Worm (Caenorhabditis elegans) whole organism, early embryonic: ENCODE data around the gene pix-1.

Experiments used
- B0310.2 ChIP-seq: sonication (generic microtip); optimal IDR thresholded peaks from 2 replicates; lab custom pipeline; 2016; ENCODE audit warnings: mild to moderate bottlenecking, missing genetic modification characterization, missing compliant biosample characterization
- F13C5.2 ChIP-seq: sonication (generic microtip); optimal IDR thresholded peaks from 2 replicates; lab custom pipeline; 2017; ENCODE audit warnings: mild to moderate bottlenecking, missing genetic modification characterization, inconsistent platforms, missing compliant biosample characterization
- aly-1 ChIP-seq: sonication (generic microtip); optimal IDR thresholded peaks from 2 replicates; lab custom pipeline; 2016; ENCODE audit warnings: missing genetic modification characterization, missing compliant biosample characterization
- ama-1 ChIP-seq: fragments of 150-350 bp; optimal IDR thresholded peaks from 2 replicates; lab custom pipeline; 2014
- ceh-13 ChIP-seq: fragments of 200-800 bp; sonication (Bioruptor generic); optimal IDR thresholded peaks from 2 replicates; lab custom pipeline; 2018; ENCODE audit warnings: mild to moderate bottlenecking, missing genetic modification characterization, missing compliant biosample characterization
- ceh-36 ChIP-seq: sonication (generic microtip); optimal IDR thresholded peaks from 2 replicates; lab custom pipeline; 2016; ENCODE audit warnings: missing genetic modification characterization, inconsistent platforms, missing compliant biosample characterization
- ets-7 ChIP-seq: sonication (generic microtip); optimal IDR thresholded peaks from 2 replicates; lab custom pipeline; 2016; ENCODE audit warnings: missing genotype, missing genetic modification characterization, missing compliant biosample characterization
- flt-1 ChIP-seq: fragments of 200-800 bp; sonication (Bioruptor generic); IDR thresholded peaks from 2 replicates; pipeline ENCODE4 v1.3.6; 2022; ENCODE audit warnings: missing genetic modification characterization, missing compliant biosample characterization
- hmbx-1 ChIP-seq: sonication (generic microtip); optimal IDR thresholded peaks from 2 replicates; lab custom pipeline; 2016; ENCODE audit warnings: mild to moderate bottlenecking, missing genetic modification characterization, missing compliant biosample characterization
- hmg-4 ChIP-seq: fragments of 200-800 bp; sonication (Bioruptor generic); optimal IDR thresholded peaks from 2 replicates; lab custom pipeline; 2018; ENCODE audit warnings: mild to moderate bottlenecking, missing genetic modification characterization, missing compliant biosample characterization
- hnd-1 ChIP-seq: sonication (generic microtip); optimal IDR thresholded peaks from 2 replicates; lab custom pipeline; 2016; ENCODE audit warnings: missing genetic modification characterization, missing compliant biosample characterization
- pes-1 ChIP-seq: fragments of 200-800 bp; sonication (Bioruptor generic); IDR thresholded peaks from 2 replicates; pipeline ENCODE4 v1.3.6; 2022; ENCODE audit warnings: missing genetic modification reagents, missing genetic modification characterization, missing compliant biosample characterization
- scrt-1 ChIP-seq: fragments of 200-800 bp; sonication (Bioruptor generic); IDR thresholded peaks from 2 replicates; pipeline ENCODE4 v1.3.6; 2022; ENCODE audit warnings: missing genetic modification characterization, missing compliant biosample characterization
- sea-1 ChIP-seq: fragments of 200-800 bp; sonication (Bioruptor generic); conservative IDR thresholded peaks from 2 replicates; pipeline ENCODE4 v1.3.6; 2022; ENCODE audit warnings: missing genetic modification characterization, missing compliant biosample characterization
- tbx-11 ChIP-seq: fragments of 200-800 bp; sonication (Bioruptor generic); IDR thresholded peaks from 2 replicates; pipeline ENCODE4 v1.3.6; 2022; ENCODE audit warnings: missing genetic modification characterization, missing compliant biosample characterization
- tbx-37 ChIP-seq: fragments of 200-800 bp; sonication (Bioruptor generic); conservative IDR thresholded peaks from 2 replicates; pipeline ENCODE4 v1.3.6; 2022; ENCODE audit warnings: missing genetic modification reagents, missing genetic modification characterization, missing compliant biosample characterization
- tra-4 ChIP-seq: sonication (generic microtip); optimal IDR thresholded peaks from 2 replicates; lab custom pipeline; 2017; ENCODE audit warnings: missing genetic modification characterization, missing compliant biosample characterization

Gene pix-1

DNA sequence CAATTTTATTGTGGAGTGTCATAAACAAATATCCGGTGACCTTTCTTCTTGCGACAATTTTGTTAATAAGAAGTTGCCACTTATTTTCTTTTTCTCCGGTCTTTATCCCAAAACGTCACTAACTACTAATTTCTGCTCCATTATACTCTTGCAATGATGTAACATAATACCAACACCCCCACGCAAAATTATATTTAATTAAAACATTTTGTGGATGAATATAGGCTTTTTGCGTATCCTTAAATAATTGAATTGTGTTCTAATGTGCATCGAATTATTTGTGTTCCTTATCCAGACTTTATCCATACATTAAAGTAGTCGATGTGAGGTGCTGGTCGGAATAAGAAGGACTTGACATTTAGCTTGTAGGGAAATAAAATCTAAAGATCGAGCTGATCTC lies 24.2 kb upstream of the pix-1 start:
- TF ChIP-seq tbx-11 (GFP tag; lab: Robert Waterston, UW) (no peak), pes-1 (GFP tag; lab: Robert Waterston, UW) (no peak), B0310.2 (tag; lab: Kevin White, UChicago) (no peak), hnd-1 (tag; lab: Kevin White, UChicago) (no peak), hmg-4 (GFP tag; lab: Kevin White, UChicago) (no peak), hmbx-1 (no peak)

DNA sequence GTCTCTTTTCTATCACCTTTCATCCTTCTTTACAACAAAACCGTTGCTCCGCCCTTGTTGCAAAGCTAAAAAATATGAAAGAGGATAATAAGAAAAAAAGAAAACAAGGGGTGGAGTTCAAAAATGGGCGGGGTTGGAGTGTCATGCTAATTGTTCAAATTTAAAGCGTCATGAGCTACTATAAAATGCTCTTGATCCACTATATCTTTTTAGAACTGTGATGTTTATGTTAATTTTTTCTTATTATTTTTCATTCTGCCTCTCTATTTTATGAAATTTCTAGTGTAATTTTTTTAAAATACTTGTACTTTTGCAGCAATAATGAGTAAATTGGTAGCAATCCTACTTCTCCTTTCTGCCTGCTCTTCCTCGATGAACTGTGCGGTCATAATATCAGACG lies 20.5 kb upstream of the pix-1 start, which contains the start of gene K02D3.1:
K02D3.1 (plus strand) TSS at position 301 of the 400 bp plus-strand sequence.
- TF ChIP-seq hmbx-1 (no peak), tra-4 (tag; lab: Kevin White, UChicago) (no peak), pes-1 (GFP tag; lab: Robert Waterston, UW) (no peak), ets-7 (no peak), scrt-1 (no peak), ama-1 (no peak), tbx-37 (GFP tag; lab: Robert Waterston, UW) (no peak), tbx-11 (GFP tag; lab: Robert Waterston, UW) (no peak), B0310.2 (tag; lab: Kevin White, UChicago) (no peak), F13C5.2 (no peak), hnd-1 (tag; lab: Kevin White, UChicago) (no peak), ceh-13 (GFP tag; lab: Kevin White, UChicago) (no peak), ceh-36 (no peak), aly-1 (no peak), hmg-4 (GFP tag; lab: Kevin White, UChicago) (no peak), flt-1 (no peak), sea-1 (no peak)

DNA sequence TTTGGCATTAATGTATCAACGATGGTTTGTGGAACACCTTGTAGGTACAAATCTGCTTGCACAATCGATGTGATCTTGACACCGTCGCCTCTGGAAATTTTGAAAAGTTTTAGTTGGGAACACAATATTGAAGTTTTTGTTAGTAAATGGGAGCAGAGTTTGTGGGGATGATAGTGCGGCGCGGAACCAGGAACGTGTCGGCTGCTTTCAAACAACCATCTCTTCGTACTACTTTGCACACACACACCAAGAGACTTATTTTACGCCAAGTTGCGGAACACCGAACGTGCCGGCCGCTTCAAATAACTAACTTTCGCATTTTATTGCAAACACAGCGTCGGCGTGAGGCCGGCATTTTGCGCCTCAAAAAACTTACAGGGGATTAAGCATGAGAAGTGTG lies 18.0 kb upstream of the pix-1 start:
- TF ChIP-seq hnd-1 (tag; lab: Kevin White, UChicago) (no peak), tbx-37 (GFP tag; lab: Robert Waterston, UW) (no peak), pes-1 (GFP tag; lab: Robert Waterston, UW) (no peak), scrt-1 (no peak), hmg-4 (GFP tag; lab: Kevin White, UChicago) (no peak), sea-1 (no peak), ceh-13 (GFP tag; lab: Kevin White, UChicago) (no peak), tbx-11 (GFP tag; lab: Robert Waterston, UW) (no peak), aly-1 (no peak), ama-1 (no peak), ceh-36 (no peak), flt-1 (no peak), B0310.2 (tag; lab: Kevin White, UChicago) (no peak), F13C5.2 (no peak), hmbx-1 (no peak), tra-4 (tag; lab: Kevin White, UChicago) (no peak), ets-7 (no peak)

DNA sequence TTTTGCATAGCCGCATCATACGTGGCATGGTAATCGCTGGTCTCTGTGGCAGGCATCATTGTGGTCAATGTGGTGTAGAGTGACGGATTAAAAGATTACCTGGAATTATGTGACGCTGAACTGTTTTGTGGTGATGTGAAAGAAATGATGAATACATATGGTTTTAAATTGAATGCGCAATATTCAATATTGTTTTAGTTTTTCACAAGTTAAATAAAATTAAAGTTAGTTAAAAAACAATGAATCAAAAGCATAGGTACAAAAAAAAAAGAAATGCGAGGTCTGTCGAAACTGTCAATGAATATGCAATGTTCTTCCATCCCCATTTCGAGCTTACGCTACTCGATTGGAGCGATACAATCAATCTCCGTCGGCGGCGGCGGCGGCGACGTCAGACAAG lies 15.2 kb upstream of the pix-1 start, which contains the start of gene K02D3.2:
K02D3.2 (minus strand) TSS at position 101 of the 400 bp plus-strand sequence.
- TF ChIP-seq scrt-1 (no peak), tbx-11 (GFP tag; lab: Robert Waterston, UW) (no peak), tra-4 (tag; lab: Kevin White, UChicago) (no peak), pes-1 (GFP tag; lab: Robert Waterston, UW) (no peak), hmg-4 (GFP tag; lab: Kevin White, UChicago) (no peak), hmbx-1 (no peak), ceh-13 (GFP tag; lab: Kevin White, UChicago) (no peak), B0310.2 (tag; lab: Kevin White, UChicago) (no peak), ama-1 (no peak), tbx-37 (GFP tag; lab: Robert Waterston, UW) (no peak), flt-1 (no peak)

DNA sequence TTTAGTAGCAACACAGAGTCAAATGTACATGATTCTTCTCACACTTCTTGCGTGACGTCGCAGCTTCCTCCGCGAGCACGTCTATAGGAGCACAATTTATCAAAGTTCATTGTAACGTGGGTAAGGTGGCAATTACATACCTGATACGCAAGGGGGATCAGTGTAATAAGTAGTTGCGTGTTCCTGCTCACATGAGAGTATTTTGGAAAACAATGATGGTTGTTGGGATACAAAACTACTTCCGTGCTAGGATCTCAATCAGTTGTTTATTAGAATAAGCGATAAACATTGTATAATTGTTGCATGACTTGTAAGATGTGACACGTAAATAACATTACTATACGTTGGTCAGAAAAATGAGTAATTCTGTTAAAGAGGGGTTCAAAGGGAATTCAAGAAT lies 14.1 kb upstream of the pix-1 start:
- TF ChIP-seq hmg-4 (GFP tag; lab: Kevin White, UChicago) (no peak), hmbx-1 (no peak), hnd-1 (tag; lab: Kevin White, UChicago) (no peak), tra-4 (tag; lab: Kevin White, UChicago) (no peak), tbx-37 (GFP tag; lab: Robert Waterston, UW) (no peak), flt-1 (no peak), B0310.2 (tag; lab: Kevin White, UChicago) (no peak), ama-1 (no peak), ceh-13 (GFP tag; lab: Kevin White, UChicago) (no peak), pes-1 (GFP tag; lab: Robert Waterston, UW) (no peak), aly-1 (no peak), F13C5.2 (no peak), scrt-1 (no peak), ceh-36 (no peak), tbx-11 (GFP tag; lab: Robert Waterston, UW) (no peak), sea-1 (no peak), ets-7 (no peak)

DNA sequence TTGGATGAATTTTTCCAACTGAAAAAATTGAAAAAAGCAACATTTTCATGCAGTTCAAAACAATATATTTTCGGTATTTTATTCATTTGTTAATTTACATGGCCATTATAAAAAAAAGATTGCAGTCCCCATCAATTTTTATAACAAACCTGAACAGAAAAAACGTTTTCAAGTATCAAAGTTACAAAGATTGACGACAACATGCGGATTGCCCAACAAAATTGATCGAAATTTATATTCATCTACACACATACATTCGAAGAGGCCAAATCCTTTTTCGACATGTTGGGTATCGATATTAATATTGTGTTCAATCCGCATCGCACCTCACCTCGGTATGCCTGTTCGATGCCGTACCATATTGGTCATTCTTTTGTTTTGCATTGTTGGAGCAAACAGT lies 13.2 kb upstream of the pix-1 start, which contains the start of gene K11E4.1:
K11E4.1 (plus strand) TSS at position 301 of the 400 bp plus-strand sequence.
- TF ChIP-seq hmbx-1 (no peak), tbx-37 (GFP tag; lab: Robert Waterston, UW) (no peak), F13C5.2 (no peak), ceh-13 (GFP tag; lab: Kevin White, UChicago) (no peak), tbx-11 (GFP tag; lab: Robert Waterston, UW) (no peak), hnd-1 (tag; lab: Kevin White, UChicago) (no peak), scrt-1 (no peak), sea-1 (no peak), ets-7 (no peak), aly-1 (no peak), flt-1 (no peak), pes-1 (GFP tag; lab: Robert Waterston, UW) (no peak), B0310.2 (tag; lab: Kevin White, UChicago) (no peak), hmg-4 (GFP tag; lab: Kevin White, UChicago) (no peak), ceh-36 (no peak), tra-4 (tag; lab: Kevin White, UChicago) (no peak), ama-1 (no peak)

DNA sequence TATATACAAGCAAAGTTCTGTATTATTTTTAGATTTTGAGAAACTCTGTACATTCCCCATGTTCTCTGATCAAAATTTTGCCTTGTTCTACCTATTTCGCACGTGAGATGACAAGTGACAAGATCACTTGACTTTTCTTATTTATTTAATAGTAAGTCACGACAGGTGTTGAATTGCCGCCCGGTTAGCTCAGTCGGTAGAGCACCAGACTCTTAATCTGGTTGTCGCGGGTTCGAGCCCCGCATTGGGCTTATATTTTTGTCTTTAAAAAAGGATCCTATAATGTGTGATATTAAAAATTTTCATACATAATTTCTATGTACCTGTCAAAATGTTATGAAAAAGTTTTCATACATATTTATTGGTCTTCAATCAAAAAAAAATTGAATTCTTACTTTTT lies 12.4 kb upstream of the pix-1 start:
- TF ChIP-seq ets-7 (no peak), ceh-36 (peak; percentile 25), tra-4 (tag; lab: Kevin White, UChicago) (no peak), pes-1 (GFP tag; lab: Robert Waterston, UW) (peak; percentile 70; the same call in 1 of the 2 replicates)

- no peak for TF ChIP-seq ama-1
- no peak for TF ChIP-seq ceh-36
- TF ChIP-seq flt-1 = no peak
- no peak for TF ChIP-seq ets-7
- TF ChIP-seq hmg-4 (GFP tag; lab: Kevin White, UChicago) = no peak
- no peak for TF ChIP-seq B0310.2 (tag; lab: Kevin White, UChicago)
- peak; percentile 61; the same call in 1 of the 2 replicates for TF ChIP-seq scrt-1
- no peak for TF ChIP-seq tbx-11 (GFP tag; lab: Robert Waterston, UW)
- no peak for TF ChIP-seq ceh-13 (GFP tag; lab: Kevin White, UChicago)
- TF ChIP-seq sea-1 = 0 out of 2 replicates have a peak, but pooled peaks have one; percentile 22
- TF ChIP-seq tra-4 (tag; lab: Kevin White, UChicago) = no peak
- TF ChIP-seq aly-1 = no peak
- TF ChIP-seq hmbx-1 = no peak
These were observed 10.8 kb upstream of the pix-1 start for ce11 chrX:13716313-13716712.
